Worm (Caenorhabditis elegans) whole organism, dauer: ENCODE data around the gene mrps-23.

Experiments
- unc-62 ChIP-seq: sonication (generic microtip); optimal IDR thresholded peaks from 2 replicates; lab custom pipeline; 2017; ENCODE audit warnings: missing biosample characterization, missing genetic modification reagents, missing genetic modification characterization

mrps-23 gene

DNA sequence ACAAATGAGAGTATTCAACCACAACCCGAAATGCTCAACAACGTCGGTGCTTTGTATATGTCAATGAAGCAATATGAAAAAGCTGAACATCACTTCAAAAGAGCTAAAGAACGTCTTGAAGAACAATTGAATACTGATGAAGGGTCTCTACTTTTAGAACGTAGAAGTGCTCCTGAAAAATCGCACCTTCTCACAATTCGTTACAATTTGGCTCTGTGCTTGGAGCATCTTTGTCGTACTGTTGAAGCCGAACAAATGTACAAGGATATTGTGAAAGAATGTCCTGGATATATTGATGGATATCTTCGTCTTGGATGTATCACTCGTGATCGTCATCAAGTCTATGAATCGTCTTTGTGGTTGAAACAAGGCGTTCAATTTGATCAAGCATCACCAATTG lies 29.3 kb downstream of the mrps-23 start:
- no peak for TF ChIP-seq unc-62 (GFP tag; lab: Kevin White, UChicago)

DNA sequence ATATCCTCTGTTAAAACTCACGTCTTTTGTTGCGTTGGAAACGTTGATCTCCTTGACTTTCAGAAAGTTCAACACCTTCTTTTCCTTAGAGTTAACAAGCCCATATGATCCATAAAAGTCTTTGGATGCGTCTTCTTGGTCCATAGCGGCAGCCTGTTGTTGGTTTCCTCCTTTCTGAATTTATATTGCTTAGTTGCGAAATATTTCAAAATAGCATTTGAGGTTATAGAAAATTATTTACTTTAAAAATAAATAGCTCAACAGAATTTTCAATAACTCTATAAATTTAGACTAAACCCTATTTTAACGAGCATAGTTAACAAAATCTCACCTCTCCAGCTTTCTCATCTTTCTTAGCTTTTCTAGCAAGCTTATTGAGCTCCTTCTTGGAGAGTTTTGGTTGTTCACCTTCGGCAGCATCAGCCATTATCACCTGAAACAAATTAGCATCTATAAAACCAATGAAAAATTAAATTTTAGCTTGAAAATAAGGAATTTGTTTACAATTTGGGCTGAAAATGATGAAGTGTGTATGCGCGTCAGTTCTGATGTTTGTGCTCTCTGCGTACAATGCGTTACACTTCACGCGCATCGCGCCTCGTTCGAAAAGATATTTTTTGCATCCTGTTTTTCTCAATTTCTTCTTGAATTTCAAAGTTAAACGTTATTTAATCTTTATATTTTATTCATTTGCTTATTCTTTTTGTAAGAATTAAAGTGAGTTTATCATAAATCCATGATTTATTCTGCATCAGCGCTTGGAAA lies 32.5 kb downstream of the mrps-23 start, which contains the start of the genes dars-1 and ctr-9:
TSS of gene dars-1 (minus strand) at position 433 of the 765 bp plus-strand sequence.
TSS of gene ctr-9 (plus strand) at position 614 of the 765 bp plus-strand sequence.
- TF ChIP-seq unc-62 (GFP tag; lab: Kevin White, UChicago), result no peak

DNA sequence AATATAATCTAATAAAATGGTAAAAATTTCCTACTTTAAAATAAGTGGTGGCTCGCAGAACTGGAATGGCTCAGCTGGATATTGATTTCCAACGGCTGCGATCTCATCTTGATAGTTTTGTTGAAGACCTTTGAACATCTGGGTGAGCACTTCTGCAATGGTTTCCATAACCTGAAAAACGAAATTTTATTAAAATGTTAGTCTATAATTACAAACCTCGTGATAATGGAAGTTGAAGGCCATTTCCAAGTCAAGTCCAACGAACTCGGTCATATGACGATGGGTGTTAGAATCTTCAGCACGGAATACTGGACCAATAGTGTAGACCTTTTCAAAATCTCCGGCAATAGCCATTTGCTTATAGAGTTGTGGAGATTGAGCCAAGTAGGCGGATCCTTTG lies 33.7 kb downstream of the mrps-23 start:
- TF ChIP-seq unc-62 (GFP tag; lab: Kevin White, UChicago), result no peak

DNA sequence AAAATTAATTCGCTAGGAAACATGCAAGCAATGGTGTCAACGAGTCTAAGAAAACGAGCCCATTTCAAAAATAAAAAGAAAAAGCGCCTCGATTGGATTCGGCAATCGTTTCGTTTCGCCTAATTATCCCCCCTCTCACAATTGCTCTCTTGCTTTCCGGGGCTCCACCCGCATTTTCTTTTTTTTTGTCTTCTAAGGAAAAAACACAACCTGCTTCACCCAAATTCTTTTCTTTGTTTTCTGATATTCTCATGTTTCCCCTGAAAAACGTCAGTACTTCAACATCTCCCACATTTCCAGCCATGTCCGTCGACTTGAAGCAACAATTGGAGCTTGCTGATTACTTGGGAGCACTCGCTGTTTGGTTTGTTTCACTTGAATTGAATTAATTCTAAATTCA lies 35.0 kb downstream of the mrps-23 start, which contains the start of gene nlp-36:
TSS of gene nlp-36 (plus strand) at position 301 of the 400 bp plus-strand sequence.
- no peak for TF ChIP-seq unc-62 (GFP tag; lab: Kevin White, UChicago)

DNA sequence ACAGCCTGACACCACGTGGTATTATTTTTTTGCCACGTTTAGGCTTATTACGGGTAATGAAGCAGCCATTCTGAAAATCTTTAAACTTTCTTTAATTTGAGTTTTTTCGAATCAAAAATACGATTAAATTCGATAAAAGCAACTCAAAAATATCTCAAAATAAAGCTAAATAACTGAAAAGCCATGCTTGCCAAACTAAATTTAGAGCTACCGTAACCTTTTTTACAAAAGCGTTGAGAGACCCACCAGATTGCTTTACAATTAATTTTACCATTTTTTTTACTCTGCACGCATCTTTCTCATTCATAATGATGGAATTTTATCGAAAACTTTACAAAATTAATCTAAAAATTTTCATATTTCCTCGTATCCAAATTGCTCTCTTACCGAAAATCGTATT lies 35.4 kb downstream of the mrps-23 start:
- no peak for TF ChIP-seq unc-62 (GFP tag; lab: Kevin White, UChicago)

DNA sequence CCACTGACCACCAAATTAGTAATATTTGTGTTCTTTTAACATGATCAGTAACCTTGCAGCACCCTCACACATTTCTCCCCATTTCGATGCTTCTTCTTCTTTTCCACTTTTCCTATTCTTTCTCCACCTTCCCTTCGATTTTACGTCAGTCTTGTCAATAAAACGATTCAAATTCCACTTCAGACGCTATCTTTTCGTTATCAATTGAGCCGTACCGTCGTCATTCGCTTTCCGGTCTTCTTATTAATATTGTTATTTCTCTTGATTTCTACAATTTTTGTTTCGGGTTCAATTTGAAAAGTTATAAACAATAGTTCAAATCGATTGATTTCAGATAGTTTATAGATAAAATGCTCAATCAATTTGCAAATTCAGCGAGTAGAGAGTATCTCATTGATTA lies 36.0 kb downstream of the mrps-23 start:
- no peak for TF ChIP-seq unc-62 (GFP tag; lab: Kevin White, UChicago)

DNA sequence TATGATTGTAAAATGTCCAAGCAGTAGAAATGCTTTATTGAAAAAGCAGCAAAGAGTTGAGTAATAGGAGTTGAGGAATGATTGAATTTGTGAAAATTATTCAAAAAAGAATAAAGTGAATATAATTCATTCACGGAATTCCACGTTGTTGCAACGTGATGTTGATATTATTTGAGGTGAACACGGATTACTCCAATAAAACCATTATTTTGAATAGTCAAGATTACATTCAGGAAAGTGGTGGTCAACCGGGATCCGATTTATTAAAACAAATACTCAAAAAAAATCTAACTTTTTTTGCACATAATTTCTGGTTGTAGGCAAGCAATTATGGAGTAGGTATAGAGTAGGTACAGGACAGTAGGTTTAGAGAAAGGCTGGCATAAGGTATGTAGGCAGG lies 38.1 kb downstream of the mrps-23 start, which contains the start of gene bre-3:
TSS of gene bre-3 (minus strand) at position 101 of the 400 bp plus-strand sequence.
- TF ChIP-seq unc-62 (GFP tag; lab: Kevin White, UChicago), result no peak

DNA sequence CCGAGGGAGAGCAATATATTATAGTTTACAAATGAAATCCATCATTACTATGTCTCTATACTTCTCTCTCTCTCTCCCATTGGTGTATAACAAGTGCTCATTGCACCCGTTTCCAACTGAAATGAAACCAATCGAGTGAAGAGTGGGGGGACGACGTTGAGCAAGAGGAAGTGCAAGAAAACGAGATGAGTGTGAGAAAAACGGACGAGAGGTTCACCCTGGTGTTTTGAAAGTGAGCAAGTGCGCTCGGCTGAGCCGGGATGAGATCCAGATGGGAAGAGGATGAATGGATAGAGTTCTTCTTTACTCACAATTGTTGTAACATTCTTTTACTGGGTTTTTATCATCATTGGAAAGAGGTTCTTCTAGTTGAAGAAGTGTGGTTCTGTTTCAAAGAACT lies 39.8 kb downstream of the mrps-23 start:
- TF ChIP-seq unc-62 (GFP tag; lab: Kevin White, UChicago), result no peak

DNA sequence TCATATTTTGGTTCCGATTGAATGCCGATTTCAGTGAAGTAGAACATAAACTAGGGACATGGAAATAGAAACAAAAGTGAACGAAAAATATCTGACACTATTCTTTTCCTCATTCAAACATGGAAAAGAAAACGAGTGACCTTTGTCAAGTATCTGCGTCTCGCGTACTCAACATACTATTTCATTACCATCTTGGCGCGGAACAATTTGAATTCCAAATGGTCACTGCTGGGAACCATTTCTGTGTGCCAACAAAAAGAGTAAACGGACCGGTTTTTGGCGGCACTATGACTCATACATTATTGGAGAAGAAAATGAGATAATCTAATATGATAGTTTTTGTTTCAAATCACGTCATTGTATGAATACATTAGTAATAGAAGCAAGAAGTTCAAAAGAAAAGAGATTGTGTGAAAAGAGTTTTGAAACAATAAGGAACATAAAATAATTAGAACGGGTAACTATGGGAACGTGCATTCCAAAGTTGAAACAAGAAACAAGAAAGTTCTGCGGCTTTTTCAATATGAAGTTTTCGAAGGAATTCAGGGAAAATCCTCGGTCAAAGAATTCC lies 41.0 kb downstream of the mrps-23 start:
- TF ChIP-seq unc-62 (GFP tag; lab: Kevin White, UChicago), result no peak

DNA sequence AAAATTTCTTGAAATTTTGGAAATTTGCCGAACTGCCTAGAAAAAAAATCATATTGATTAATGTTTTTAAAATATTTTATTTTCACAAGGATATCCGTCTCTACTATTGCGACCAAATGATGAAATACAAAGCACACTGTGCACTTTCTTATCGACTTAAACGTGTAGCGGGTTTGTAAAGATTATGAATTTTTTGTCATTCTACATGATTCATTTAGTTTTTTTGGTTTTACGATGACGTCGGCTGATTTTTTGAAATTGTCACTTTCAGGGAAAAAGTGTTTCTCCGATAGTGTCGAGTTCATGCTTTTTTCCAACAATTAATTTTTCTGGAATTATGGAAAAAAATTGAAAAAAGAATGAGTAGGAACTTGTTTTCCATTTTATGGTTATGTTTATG lies 46.9 kb downstream of the mrps-23 start:
- TF ChIP-seq unc-62 (GFP tag; lab: Kevin White, UChicago), result no peak

DNA sequence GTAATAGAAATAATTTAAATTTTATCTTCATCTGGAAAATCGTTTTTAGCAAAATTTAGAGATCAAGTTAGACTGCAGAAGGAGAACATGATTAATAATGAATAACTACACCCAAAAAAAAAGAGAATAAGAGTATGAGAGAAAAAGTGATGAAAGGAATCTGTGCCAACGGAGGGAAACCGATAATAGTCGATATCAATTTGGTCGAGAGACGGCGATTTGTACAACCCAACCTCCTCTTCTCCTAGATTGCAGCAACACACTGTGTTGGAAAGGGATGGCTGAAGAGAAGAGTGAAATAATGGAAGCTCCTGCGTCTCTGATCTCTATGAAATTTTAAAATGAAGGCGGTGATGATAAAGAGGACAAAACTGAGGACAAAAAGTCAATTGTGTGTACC lies 49.0 kb downstream of the mrps-23 start:
- no peak for TF ChIP-seq unc-62 (GFP tag; lab: Kevin White, UChicago)
